Fruit fly (Drosophila melanogaster) whole organism, prepupa: ENCODE results near the gene Strip.
A peak's percentile ranks its signal among the peaks of the same experiment; 100 is the strongest.

Experiments
- Blimp-1 ChIP-seq: fragments of 200-800 bp; sonication (Bioruptor generic); optimal IDR thresholded peaks from 3 replicates; lab custom pipeline; 2017; ENCODE audit warnings: missing biosample characterization, missing genetic modification characterization, mild to moderate bottlenecking, moderate library complexity, missing genetic modification reagents
- CG10631 ChIP-seq: fragments of 200-800 bp; sonication (Bioruptor generic); optimal IDR thresholded peaks from 2 replicates; lab custom pipeline; 2016; ENCODE audit warnings: missing biosample characterization, missing genetic modification characterization
- CG10669 ChIP-seq: fragments of 200-800 bp; sonication (Bioruptor generic); optimal IDR thresholded peaks from 3 replicates; lab custom pipeline; 2018; ENCODE audit warnings: missing biosample characterization, mild to moderate bottlenecking, missing genetic modification characterization, moderate library complexity
- CG11294 ChIP-seq: fragments of 200-800 bp; sonication (Bioruptor generic); IDR thresholded peaks from 2 replicates; pipeline ENCODE4 v1.3.6; 2022; ENCODE audit warnings: missing biosample characterization, missing genetic modification characterization
- CG11762 ChIP-seq: fragments of 200-800 bp; sonication (Bioruptor generic); optimal IDR thresholded peaks from 3 replicates; lab custom pipeline; 2016; ENCODE audit warnings: missing biosample characterization, missing genetic modification characterization; ENCODE audit not compliant: insufficient read depth
- CG11902 ChIP-seq: fragments of 200-800 bp; sonication (Bioruptor generic); optimal IDR thresholded peaks from 3 replicates; lab custom pipeline; 2016; ENCODE audit warnings: missing biosample characterization, missing genetic modification characterization
- CG15336 ChIP-seq: fragments of 200-800 bp; sonication (Bioruptor generic); IDR thresholded peaks from 2 replicates; pipeline ENCODE4 v1.3.6; 2022; ENCODE audit warnings: missing biosample characterization, missing genetic modification characterization
- CG1621 ChIP-seq: fragments of 200-800 bp; sonication (Bioruptor generic); optimal IDR thresholded peaks from 3 replicates; lab custom pipeline; 2018; ENCODE audit warnings: missing biosample characterization, mild to moderate bottlenecking, missing genetic modification characterization
- CG3032 ChIP-seq: fragments of 200-800 bp; optimal IDR thresholded peaks from 2 replicates; lab custom pipeline; 2019; ENCODE audit warnings: missing biosample characterization, mild to moderate bottlenecking, missing genetic modification characterization, moderate library complexity
- CG32006 ChIP-seq: fragments of 200-800 bp; sonication (Bioruptor generic); optimal IDR thresholded peaks from 3 replicates; lab custom pipeline; 2017; ENCODE audit warnings: missing biosample characterization, mild to moderate bottlenecking, missing genetic modification characterization
- CG34406 ChIP-seq: fragments of 200-800 bp; sonication (Bioruptor generic); optimal IDR thresholded peaks from 3 replicates; lab custom pipeline; 2016; ENCODE audit warnings: missing biosample characterization, missing genetic modification characterization
- CG3919 ChIP-seq: fragments of 200-800 bp; sonication (Bioruptor generic); optimal IDR thresholded peaks from 3 replicates; lab custom pipeline; 2016; ENCODE audit warnings: missing biosample characterization, missing genetic modification characterization
- CG4318 ChIP-seq: fragments of 200-800 bp; sonication (Bioruptor generic); optimal IDR thresholded peaks from 3 replicates; lab custom pipeline; 2017; ENCODE audit warnings: missing biosample characterization, mild to moderate bottlenecking, missing genetic modification characterization
- CG6163 ChIP-seq: fragments of 200-800 bp; sonication (Bioruptor generic); IDR thresholded peaks from 3 replicates; pipeline ENCODE4 v1.3.6; 2022; ENCODE audit warnings: missing biosample characterization, missing genetic modification characterization
- CG6792 ChIP-seq: fragments of 200-800 bp; sonication (Bioruptor generic); optimal IDR thresholded peaks from 3 replicates; lab custom pipeline; 2016; ENCODE audit warnings: missing biosample characterization, missing genetic modification characterization
- CG6854 ChIP-seq: fragments of 200-800 bp; sonication (Bioruptor generic); optimal IDR thresholded peaks from 2 replicates; lab custom pipeline; 2017; ENCODE audit warnings: missing biosample characterization, mild to moderate bottlenecking, missing genetic modification characterization
- CG7368 ChIP-seq: fragments of 200-800 bp; sonication (Bioruptor generic); optimal IDR thresholded peaks from 3 replicates; lab custom pipeline; 2016; ENCODE audit warnings: missing biosample characterization, missing genetic modification characterization
- CG8119 ChIP-seq: fragments of 200-800 bp; sonication (Bioruptor generic); IDR thresholded peaks from 3 replicates; pipeline ENCODE4 v1.3.6; 2022; ENCODE audit warnings: missing biosample characterization, missing genetic modification characterization
- CG8632 ChIP-seq: fragments of 200-800 bp; sonication (Bioruptor generic); optimal IDR thresholded peaks from 3 replicates; lab custom pipeline; 2016; ENCODE audit warnings: missing biosample characterization, missing genetic modification characterization
- Eip75B ChIP-seq: fragments of 200-800 bp; sonication (Bioruptor generic); optimal IDR thresholded peaks from 3 replicates; lab custom pipeline; 2016; ENCODE audit warnings: missing biosample characterization, missing genetic modification characterization
- Eip78C ChIP-seq: fragments of 200-800 bp; sonication (Bioruptor generic); peaks from one replicate; lab custom pipeline; 2016; ENCODE audit warnings: missing biosample characterization, missing genetic modification characterization
- Ets21C ChIP-seq: fragments of 200-800 bp; sonication (Bioruptor generic); optimal IDR thresholded peaks from 3 replicates; lab custom pipeline; 2016; ENCODE audit warnings: missing biosample characterization, missing genetic modification characterization
- Ets96B ChIP-seq: fragments of 200-800 bp; optimal IDR thresholded peaks from 2 replicates; lab custom pipeline; 2019; ENCODE audit warnings: missing biosample characterization, mild to moderate bottlenecking, missing genetic modification characterization, moderate library complexity
- Hr38 ChIP-seq: sonication (Bioruptor generic); optimal IDR thresholded peaks from 2 replicates; lab custom pipeline; 2016; ENCODE audit warnings: missing biosample characterization, missing genetic modification characterization
- Hr4 ChIP-seq: fragments of 200-800 bp; sonication (Bioruptor generic); optimal IDR thresholded peaks from 3 replicates; lab custom pipeline; 2016; ENCODE audit warnings: missing biosample characterization, missing genetic modification characterization
- OdsH ChIP-seq: fragments of 200-800 bp; sonication (Bioruptor generic); optimal IDR thresholded peaks from 3 replicates; lab custom pipeline; 2016; ENCODE audit warnings: missing biosample characterization, missing genetic modification characterization
- Smox ChIP-seq: fragments of 200-800 bp; sonication (Bioruptor generic); optimal IDR thresholded peaks from 3 replicates; lab custom pipeline; 2016; ENCODE audit warnings: missing biosample characterization, missing genetic modification characterization
- Sox102F ChIP-seq: fragments of 200-800 bp; sonication (Bioruptor generic); optimal IDR thresholded peaks from 2 replicates; lab custom pipeline; 2016; ENCODE audit warnings: missing biosample characterization, mild to moderate bottlenecking, missing genetic modification characterization
- Sox14 ChIP-seq: fragments of 200-800 bp; sonication (Bioruptor generic); optimal IDR thresholded peaks from 3 replicates; lab custom pipeline; 2016; ENCODE audit warnings: missing biosample characterization, missing genetic modification characterization
- Sox15 ChIP-seq: fragments of 200-800 bp; sonication (Bioruptor generic); optimal IDR thresholded peaks from 3 replicates; lab custom pipeline; 2016; ENCODE audit warnings: missing biosample characterization, missing genetic modification characterization
- achi ChIP-seq: fragments of 200-800 bp; sonication (Bioruptor generic); optimal IDR thresholded peaks from 3 replicates; lab custom pipeline; 2016; ENCODE audit warnings: missing biosample characterization, missing genetic modification characterization
- acj6 ChIP-seq: fragments of 200-800 bp; sonication (Bioruptor generic); optimal IDR thresholded peaks from 3 replicates; lab custom pipeline; 2016; ENCODE audit warnings: missing biosample characterization, missing genetic modification characterization
- cyc ChIP-seq: fragments of 200-800 bp; sonication (Bioruptor generic); optimal IDR thresholded peaks from 3 replicates; lab custom pipeline; 2016; ENCODE audit warnings: missing biosample characterization, missing genetic modification characterization
- dac ChIP-seq: fragments of 200-800 bp; sonication (Bioruptor generic); optimal IDR thresholded peaks from 2 replicates; lab custom pipeline; 2017; ENCODE audit warnings: missing biosample characterization, mild to moderate bottlenecking, missing genetic modification characterization
- dsx ChIP-seq: fragments of 200-800 bp; optimal IDR thresholded peaks from 3 replicates; lab custom pipeline; 2019; ENCODE audit warnings: missing biosample characterization, mild to moderate bottlenecking, missing genetic modification characterization, moderate library complexity; ENCODE audit not compliant: poor library complexity, severe bottlenecking
- eg ChIP-seq: fragments of 200-800 bp; sonication (Bioruptor generic); IDR thresholded peaks from 3 replicates; pipeline ENCODE4 v1.3.6; 2022; ENCODE audit warnings: missing biosample characterization, missing genetic modification characterization
- esn ChIP-seq: fragments of 200-800 bp; sonication (Bioruptor generic); optimal IDR thresholded peaks from 2 replicates; lab custom pipeline; 2016; ENCODE audit warnings: missing biosample characterization, mild to moderate bottlenecking, missing genetic modification characterization, moderate library complexity
- fd59A ChIP-seq: fragments of 200-800 bp; sonication (Bioruptor generic); optimal IDR thresholded peaks from 2 replicates; lab custom pipeline; 2017; ENCODE audit warnings: missing biosample characterization, mild to moderate bottlenecking, missing genetic modification characterization, missing genetic modification reagents
- fd85E ChIP-seq: fragments of 200-800 bp; sonication (Bioruptor generic); optimal IDR thresholded peaks from 3 replicates; lab custom pipeline; 2016; ENCODE audit warnings: missing biosample characterization, missing genetic modification characterization
- fkh ChIP-seq: fragments of 200-800 bp; sonication (Bioruptor generic); optimal IDR thresholded peaks from 3 replicates; lab custom pipeline; 2017; ENCODE audit warnings: missing biosample characterization, mild to moderate bottlenecking, missing genetic modification characterization, moderate library complexity
- lz ChIP-seq: fragments of 200-800 bp; sonication (Bioruptor generic); optimal IDR thresholded peaks from 3 replicates; lab custom pipeline; 2016; ENCODE audit warnings: missing biosample characterization, missing genetic modification characterization
- net ChIP-seq: fragments of 200-800 bp; sonication (Bioruptor generic); optimal IDR thresholded peaks from 3 replicates; lab custom pipeline; 2016; ENCODE audit warnings: missing biosample characterization, missing genetic modification characterization
- pdm3 ChIP-seq: fragments of 200-800 bp; sonication (Bioruptor generic); optimal IDR thresholded peaks from 3 replicates; lab custom pipeline; 2016; ENCODE audit warnings: missing biosample characterization, missing genetic modification characterization
- salr ChIP-seq, 2 experiments: fragments of 200-800 bp; sonication (Bioruptor generic); optimal IDR thresholded peaks; 3 replicates each; lab custom pipeline; 2016 to 2018; ENCODE audit warnings: missing biosample characterization in 2 of 2, missing genetic modification characterization in 2 of 2, mild to moderate bottlenecking in 1 of 2
- spab ChIP-seq: fragments of 200-800 bp; sonication (Bioruptor generic); optimal IDR thresholded peaks from 2 replicates; lab custom pipeline; 2017; ENCODE audit warnings: missing biosample characterization, mild to moderate bottlenecking, missing genetic modification characterization, missing genetic modification reagents
- ss ChIP-seq, 2 experiments: fragments of 200-800 bp; sonication (Bioruptor generic); optimal IDR thresholded peaks; 2 replicates in 1 of 2; 3 replicates in 1 of 2; lab custom pipeline; 2017 to 2018; ENCODE audit warnings: mild to moderate bottlenecking in 2 of 2, missing biosample characterization in 2 of 2, missing genetic modification characterization in 2 of 2, moderate library complexity in 1 of 2
- svp ChIP-seq: fragments of 200-800 bp; sonication (Bioruptor generic); peaks from one replicate; lab custom pipeline; 2016; ENCODE audit warnings: missing biosample characterization, missing genetic modification characterization
- topi ChIP-seq: fragments of 200-800 bp; sonication (Bioruptor generic); optimal IDR thresholded peaks from 3 replicates; lab custom pipeline; 2016; ENCODE audit warnings: missing biosample characterization, missing genetic modification characterization
- vri ChIP-seq: fragments of 200-800 bp; sonication (Bioruptor generic); optimal IDR thresholded peaks from 3 replicates; lab custom pipeline; 2016; ENCODE audit warnings: missing biosample characterization, mild to moderate bottlenecking, missing genetic modification characterization

Strip gene

dm6 chr3L:3301171-3301738 is 27.4 kb downstream of the Strip start (continued):
- TF ChIP-seq CG8119 (peak; percentile 80), CG32006 (peak; percentile 74), net (peak; percentile 39), CG1621 (tag; lab: Kevin White, UChicago) (no peak), fd85E (GFP tag; lab: Kevin White, UChicago) (no peak), ss (GFP tag; optimal IDR thresholded peaks at IDR 0.05; lab: Kevin White, UChicago) (no peak), Sox15 (GFP tag; lab: Kevin White, UChicago) (no peak), topi (peak; percentile 27), salr (GFP tag; optimal IDR thresholded peaks at IDR 0.05; lab: Kevin White, UChicago) (peak in 1 of 2 experiments; percentile 69), CG11294 (GFP tag; lab: Robert Waterston, UW) (peak; percentile 43; the same call in 1 of the 2 replicates), Hr4 (GFP tag; lab: Kevin White, UChicago) (peak; percentile 80), lz (GFP tag; lab: Kevin White, UChicago) (peak; percentile 17), CG6163 (peak; percentile 59; the same call in 2 of the 3 replicates), dac (GFP tag; lab: Kevin White, UChicago) (peak; percentile 12), Ets96B (tag; lab: Kevin White, UChicago) (peak; percentile 4), achi (GFP tag; lab: Kevin White, UChicago) (peak; percentile 42)

- peak; percentile 33 for TF ChIP-seq pdm3 (GFP tag; lab: Kevin White, UChicago)
- TF ChIP-seq fkh, result no peak
- TF ChIP-seq acj6 (GFP tag; lab: Kevin White, UChicago), result peak; percentile 13
- peak; percentile 84 for TF ChIP-seq svp
- TF ChIP-seq CG6854 (GFP tag; lab: Kevin White, UChicago), result no peak
- peak; percentile 43 for TF ChIP-seq CG11902 (GFP tag; lab: Kevin White, UChicago)
- TF ChIP-seq dsx (GFP tag; lab: Kevin White, UChicago), result no peak
- no peak for TF ChIP-seq fd59A
- peak; percentile 47 for TF ChIP-seq CG34406 (GFP tag; lab: Kevin White, UChicago)
- TF ChIP-seq Sox15 (GFP tag; lab: Kevin White, UChicago), result no peak
- TF ChIP-seq eg (GFP tag; lab: Robert Waterston, UW), result peak; percentile 79
- TF ChIP-seq Ets96B (tag; lab: Kevin White, UChicago), result peak; percentile 28
- no peak for TF ChIP-seq CG4318 (GFP tag; lab: Kevin White, UChicago)
- peak; percentile 13 for TF ChIP-seq Sox14 (GFP tag; lab: Kevin White, UChicago)
- peak; percentile 77 for TF ChIP-seq topi
- no peak for TF ChIP-seq CG8632
- TF ChIP-seq vri (GFP tag; lab: Kevin White, UChicago), result peak; percentile 32
- TF ChIP-seq Eip75B, result no peak
- TF ChIP-seq Hr38 (GFP tag; lab: Kevin White, UChicago), result no peak
- peak; percentile 66 for TF ChIP-seq CG15336 (GFP tag; lab: Robert Waterston, UW)
- peak; percentile 57 for TF ChIP-seq CG6792
- peak; percentile 69 for TF ChIP-seq Eip78C (GFP tag; lab: Kevin White, UChicago)
- TF ChIP-seq Ets21C (GFP tag; lab: Kevin White, UChicago), result peak; percentile 35
- peak; percentile 34 for TF ChIP-seq net
- peak; percentile 72 for TF ChIP-seq CG8119
- peak; percentile 43 for TF ChIP-seq CG32006
- TF ChIP-seq spab (GFP tag; lab: Kevin White, UChicago), result no peak
- TF ChIP-seq Blimp-1 (GFP tag; lab: Kevin White, UChicago), result peak; percentile 12
- TF ChIP-seq achi (GFP tag; lab: Kevin White, UChicago), result peak; percentile 37
- TF ChIP-seq CG11762 (GFP tag; lab: Kevin White, UChicago), result peak; percentile 14
- TF ChIP-seq CG7368, result peak; percentile 42
- TF ChIP-seq OdsH, result peak; percentile 39
- peak; percentile 78 for TF ChIP-seq cyc (GFP tag; lab: Kevin White, UChicago)
- peak; percentile 69 for TF ChIP-seq Sox102F
- TF ChIP-seq CG3032 (tag; lab: Kevin White, UChicago), result no peak
- no peak for TF ChIP-seq CG10669 (GFP tag; lab: Kevin White, UChicago)
- peak; percentile 71 for TF ChIP-seq esn (GFP tag; lab: Kevin White, UChicago)
- TF ChIP-seq CG10631, result peak; percentile 33
- TF ChIP-seq CG3919 (GFP tag; lab: Kevin White, UChicago), result peak; percentile 64
- peak; percentile 67 for TF ChIP-seq lz (GFP tag; lab: Kevin White, UChicago)
- peak; percentile 50 for TF ChIP-seq Smox (GFP tag; lab: Kevin White, UChicago)
Measured at dm6 chr3L:3300345-3300744, 28.3 kb downstream of the Strip start.
